Worm (Caenorhabditis elegans): ENCODE data around the gene srv-25.
A peak's percentile ranks its signal among the peaks of the same experiment; 100 is the strongest.

srv-25 gene

ce11 chrIV:6301764-6302163 is 1.8 kb downstream of the srv-25 start, which contains the start of gene srv-26:
Gene srv-26 (minus strand): TSS chrIV:6301864.
- TF ChIP-seq drap-1 (GFP tag; optimal IDR thresholded peaks at IDR 0.05), result no peak
- TF ChIP-seq bed-3 (GFP tag; optimal IDR thresholded peaks at IDR 0.05), result no peak
- no peak for TF ChIP-seq ceh-39 (tag; optimal IDR thresholded peaks at IDR 0.05)
- TF ChIP-seq ceh-43 (GFP tag; optimal IDR thresholded peaks at IDR 0.05), result no peak
- no peak for TF ChIP-seq nhr-237 (tag; optimal IDR thresholded peaks at IDR 0.05)
- TF ChIP-seq elt-1 (tag; optimal IDR thresholded peaks at IDR 0.05; ENCODE audit: borderline replicate concordance, insufficient read depth), result no peak
- no peak for TF ChIP-seq mab-5 (tag; optimal IDR thresholded peaks at IDR 0.05)

- TF ChIP-seq mab-5 (tag; optimal IDR thresholded peaks at IDR 0.05) (no peak), drap-1 (GFP tag; optimal IDR thresholded peaks at IDR 0.05) (no peak), M03D4.4 (tag; optimal IDR thresholded peaks at IDR 0.05) (no peak), nhr-237 (tag; optimal IDR thresholded peaks at IDR 0.05) (no peak), bed-3 (GFP tag; optimal IDR thresholded peaks at IDR 0.05) (no peak), tbx-8 (GFP tag; optimal IDR thresholded peaks at IDR 0.05) (no peak), cnd-1 (tag; optimal IDR thresholded peaks at IDR 0.05) (no peak), lsy-2 (tag; optimal IDR thresholded peaks at IDR 0.05) (no peak), elt-1 (tag; optimal IDR thresholded peaks at IDR 0.05; ENCODE audit: borderline replicate concordance, insufficient read depth) (no peak), ceh-39 (tag; optimal IDR thresholded peaks at IDR 0.05) (no peak), snpc-4 (tag; optimal IDR thresholded peaks at IDR 0.05) (no peak), nhr-12 (tag; optimal IDR thresholded peaks at IDR 0.05) (no peak), sem-2 (GFP tag; optimal IDR thresholded peaks at IDR 0.05) (no peak), flh-1 (GFP tag; optimal IDR thresholded peaks at IDR 0.05) (no peak), ceh-43 (GFP tag; optimal IDR thresholded peaks at IDR 0.05) (no peak), nhr-76 (tag; optimal IDR thresholded peaks at IDR 0.05) (no peak), unc-120 (tag; optimal IDR thresholded peaks at IDR 0.05; ENCODE audit: poor library complexity, severe bottlenecking) (no peak), lin-32 (GFP tag; optimal IDR thresholded peaks at IDR 0.05) (no peak), hlh-1 (tag; optimal IDR thresholded peaks at IDR 0.05) (no peak), pha-4 (tag; optimal IDR thresholded peaks at IDR 0.05) (no peak)
These were observed 4.0 kb downstream of the srv-25 start for ce11 chrIV:6299523-6299922.

- TF ChIP-seq snpc-4 (tag; optimal IDR thresholded peaks at IDR 0.05) (no peak), nhr-237 (tag; optimal IDR thresholded peaks at IDR 0.05) (no peak), ztf-11 (tag; optimal IDR thresholded peaks at IDR 0.05) (no peak), elt-3 (tag; optimal IDR thresholded peaks at IDR 0.05) (no peak), tbx-8 (GFP tag; optimal IDR thresholded peaks at IDR 0.05) (no peak), mep-1 (tag; optimal IDR thresholded peaks at IDR 0.05) (no peak), mab-5 (tag; optimal IDR thresholded peaks at IDR 0.05) (no peak), sptf-1 (tag; optimal IDR thresholded peaks at IDR 0.05) (no peak), unc-120 (tag; optimal IDR thresholded peaks at IDR 0.05; ENCODE audit: poor library complexity, severe bottlenecking) (no peak), ceh-83 (GFP tag; optimal IDR thresholded peaks at IDR 0.05) (no peak), drap-1 (GFP tag; optimal IDR thresholded peaks at IDR 0.05) (no peak), M03D4.4 (tag; optimal IDR thresholded peaks at IDR 0.05) (no peak)
These were observed 5.3 kb downstream of the srv-25 start, which contains the start of gene srv-27 for ce11 chrIV:6298253-6298652. Gene srv-27 (minus strand): TSS chrIV:6298353.

ce11 chrIV:6294081-6294480 is 9.5 kb downstream of the srv-25 start, which contains the start of gene hil-2:
Gene hil-2 (plus strand): TSS chrIV:6294240.
- TF ChIP-seq mep-1 (tag; optimal IDR thresholded peaks at IDR 0.05) (peak; percentile 61), tbx-8 (GFP tag; optimal IDR thresholded peaks at IDR 0.05) (no peak), lin-13 (tag; optimal IDR thresholded peaks at IDR 0.05) (peak; percentile 75), elt-1 (tag; optimal IDR thresholded peaks at IDR 0.05; ENCODE audit: borderline replicate concordance, insufficient read depth) (no peak), cnd-1 (tag; optimal IDR thresholded peaks at IDR 0.05) (no peak), ces-1 (GFP tag; optimal IDR thresholded peaks at IDR 0.05) (no peak), zip-8 (tag; optimal IDR thresholded peaks at IDR 0.05) (peak; percentile 17), ceh-43 (GFP tag; optimal IDR thresholded peaks at IDR 0.05) (no peak)

- TF ChIP-seq flh-1 (GFP tag; optimal IDR thresholded peaks at IDR 0.05) (no peak), sptf-1 (tag; optimal IDR thresholded peaks at IDR 0.05) (no peak), lin-13 (tag; optimal IDR thresholded peaks at IDR 0.05) (no peak), tbx-8 (GFP tag; optimal IDR thresholded peaks at IDR 0.05) (no peak), nhr-12 (tag; optimal IDR thresholded peaks at IDR 0.05) (no peak), sem-2 (GFP tag; optimal IDR thresholded peaks at IDR 0.05) (no peak), drap-1 (GFP tag; optimal IDR thresholded peaks at IDR 0.05) (no peak), M03D4.4 (tag; optimal IDR thresholded peaks at IDR 0.05) (no peak), blmp-1 (tag; optimal IDR thresholded peaks at IDR 0.05) (no peak), mls-2 (tag; optimal IDR thresholded peaks at IDR 0.05) (no peak), ceh-39 (tag; optimal IDR thresholded peaks at IDR 0.05) (no peak), unc-62 (GFP tag; optimal IDR thresholded peaks at IDR 0.05) (no peak), elt-3 (tag; optimal IDR thresholded peaks at IDR 0.05) (no peak), cnd-1 (tag; optimal IDR thresholded peaks at IDR 0.05) (no peak), bed-3 (GFP tag; optimal IDR thresholded peaks at IDR 0.05) (no peak), hlh-1 (tag; optimal IDR thresholded peaks at IDR 0.05) (no peak), ceh-83 (GFP tag; optimal IDR thresholded peaks at IDR 0.05) (no peak), zip-8 (tag; optimal IDR thresholded peaks at IDR 0.05) (no peak)
These were observed 12.8 kb downstream of the srv-25 start, which contains the start of gene srv-24 for ce11 chrIV:6290741-6291140. Gene srv-24 (minus strand): TSS chrIV:6290841.
